Worm (Caenorhabditis elegans) whole organism, young adult: ENCODE results near the gene W06G6.17.

Experiments
- B0035.1 ChIP-seq: sonication (generic microtip); optimal IDR thresholded peaks from 2 replicates; lab custom pipeline; 2016; ENCODE audit warnings: missing genetic modification characterization, mild to moderate bottlenecking, missing compliant biosample characterization, missing genotype, missing genetic modification reagents
- B0336.3 ChIP-seq: fragments of 200-800 bp; sonication (Bioruptor generic); IDR thresholded peaks from 2 replicates; pipeline ENCODE4 v1.3.6; 2022; ENCODE audit warnings: missing genetic modification characterization, missing compliant biosample characterization
- C17E4.6 ChIP-seq: fragments of 200-800 bp; sonication (Bioruptor generic); IDR thresholded peaks from 2 replicates; pipeline ENCODE4 v1.3.6; 2022; ENCODE audit warnings: missing genetic modification reagents, missing genetic modification characterization, missing compliant biosample characterization
- F23B12.7 ChIP-seq: sonication (generic microtip); optimal IDR thresholded peaks from 2 replicates; lab custom pipeline; 2017; ENCODE audit warnings: missing genetic modification characterization, mild to moderate bottlenecking, missing compliant biosample characterization, antibody characterized with exemption, moderate library complexity; ENCODE audit not compliant: insufficient read depth
- F33H1.4 ChIP-seq: fragments of 200-800 bp; sonication (Bioruptor generic); IDR thresholded peaks from 2 replicates; pipeline ENCODE4 v1.3.6; 2022; ENCODE audit warnings: missing genetic modification reagents, missing genetic modification characterization, missing compliant biosample characterization
- F39B2.1 ChIP-seq: fragments of 200-800 bp; sonication (Bioruptor generic); IDR thresholded peaks from 2 replicates; pipeline ENCODE4 v1.3.6; 2022; ENCODE audit warnings: missing genetic modification reagents, missing genetic modification characterization, missing compliant biosample characterization
- F52B5.7 ChIP-seq: sonication (generic microtip); optimal IDR thresholded peaks from 2 replicates; lab custom pipeline; 2016; ENCODE audit warnings: mild to moderate bottlenecking, missing genetic modification characterization, missing compliant biosample characterization
- F55B11.4 ChIP-seq: sonication (generic microtip); optimal IDR thresholded peaks from 2 replicates; lab custom pipeline; 2016; ENCODE audit warnings: missing compliant biosample characterization, missing genetic modification characterization, borderline replicate concordance; ENCODE audit not compliant: insufficient read depth
- K12H6.12 ChIP-seq: fragments of 200-800 bp; sonication (Bioruptor generic); optimal IDR thresholded peaks from 2 replicates; lab custom pipeline; 2018; ENCODE audit warnings: mild to moderate bottlenecking, missing genetic modification characterization, missing compliant biosample characterization
- T07F8.4 ChIP-seq: sonication (generic microtip); optimal IDR thresholded peaks from 2 replicates; lab custom pipeline; 2016; ENCODE audit warnings: mild to moderate bottlenecking, missing genetic modification characterization, moderate library complexity, missing compliant biosample characterization
- T26A5.8 ChIP-seq: sonication (generic microtip); optimal IDR thresholded peaks from 2 replicates; lab custom pipeline; 2016; ENCODE audit warnings: missing genetic modification characterization, missing compliant biosample characterization
- Y53G8AR.9 ChIP-seq: fragments of 200-800 bp; sonication (Bioruptor generic); conservative IDR thresholded peaks from 2 replicates; pipeline ENCODE4 v1.3.6; 2022; ENCODE audit warnings: missing genetic modification reagents, missing genetic modification characterization, missing compliant biosample characterization
- akir-1 ChIP-seq: fragments of 200-800 bp; sonication (Bioruptor generic); optimal IDR thresholded peaks from 2 replicates; lab custom pipeline; 2018; ENCODE audit warnings: mild to moderate bottlenecking, missing genetic modification characterization, moderate library complexity, missing compliant biosample characterization
- aptf-3 ChIP-seq: fragments of 200-800 bp; sonication (Bioruptor generic); IDR thresholded peaks from 2 replicates; pipeline ENCODE4 v1.3.6; 2022; ENCODE audit warnings: missing genetic modification characterization, missing compliant biosample characterization
- atf-7 ChIP-seq: sonication (generic microtip); optimal IDR thresholded peaks from 2 replicates; lab custom pipeline; 2017; ENCODE audit warnings: mild to moderate bottlenecking, missing genetic modification characterization, missing compliant biosample characterization
- athp-1 ChIP-seq: sonication (generic microtip); optimal IDR thresholded peaks from 2 replicates; lab custom pipeline; 2017; ENCODE audit warnings: mild to moderate bottlenecking, missing genetic modification characterization, missing compliant biosample characterization
- ccch-3 ChIP-seq: fragments of 200-800 bp; sonication (Bioruptor generic); optimal IDR thresholded peaks from 2 replicates; lab custom pipeline; 2018; ENCODE audit warnings: mild to moderate bottlenecking, missing genetic modification characterization, missing compliant biosample characterization
- ceh-27 ChIP-seq: fragments of 200-800 bp; sonication (Bioruptor generic); optimal IDR thresholded peaks from 2 replicates; lab custom pipeline; 2018; ENCODE audit warnings: mild to moderate bottlenecking, missing genetic modification characterization, moderate library complexity, missing compliant biosample characterization
- ceh-58 ChIP-seq: fragments of 200-800 bp; sonication (Bioruptor generic); IDR thresholded peaks from 2 replicates; pipeline ENCODE4 v1.3.6; 2022; ENCODE audit warnings: missing genetic modification characterization, missing compliant biosample characterization
- ceh-79 ChIP-seq: sonication (generic microtip); optimal IDR thresholded peaks from 2 replicates; lab custom pipeline; 2017; ENCODE audit warnings: mild to moderate bottlenecking, missing genetic modification characterization, missing compliant biosample characterization
- ceh-91 ChIP-seq: fragments of 200-800 bp; sonication (Bioruptor generic); IDR thresholded peaks from 2 replicates; pipeline ENCODE4 v1.3.6; 2022; ENCODE audit warnings: missing genetic modification reagents, missing genetic modification characterization, missing compliant biosample characterization
- die-1 ChIP-seq: sonication (generic microtip); optimal IDR thresholded peaks from 2 replicates; lab custom pipeline; 2016; ENCODE audit warnings: missing genotype, mild to moderate bottlenecking, missing genetic modification characterization, missing compliant biosample characterization
- egl-44 ChIP-seq: fragments of 200-800 bp; sonication (Bioruptor generic); IDR thresholded peaks from 2 replicates; pipeline ENCODE4 v1.3.6; 2022; ENCODE audit warnings: missing genetic modification reagents, missing genetic modification characterization, missing compliant biosample characterization
- him-1 ChIP-seq: sonication (generic microtip); optimal IDR thresholded peaks from 2 replicates; lab custom pipeline; 2016; ENCODE audit warnings: missing genotype, missing genetic modification reagents, missing genetic modification characterization, missing compliant biosample characterization
- hmg-1.2 ChIP-seq: fragments of 200-800 bp; sonication (Bioruptor generic); IDR thresholded peaks from 2 replicates; pipeline ENCODE4 v1.3.6; 2022; ENCODE audit warnings: missing genetic modification reagents, missing genetic modification characterization, missing compliant biosample characterization
- hsf-1 ChIP-seq: fragments of 200-800 bp; sonication (Bioruptor generic); IDR thresholded peaks from 2 replicates; pipeline ENCODE4 v1.3.6; 2022; ENCODE audit warnings: missing genetic modification reagents, missing genetic modification characterization, missing compliant biosample characterization
- lin-35 ChIP-seq, 3 experiments: fragments of 150-350 bp in 2 of 3; sonication (generic microtip) in 1 of 3; optimal IDR thresholded peaks; 2 replicates each; lab custom pipeline; 2014 to 2018; ENCODE audit warnings: missing biosample characterization in 3 of 3, missing genetic modification characterization in 3 of 3, missing genetic modification reagents in 3 of 3
- lin-54 ChIP-seq: fragments of 200-800 bp; sonication (Bioruptor generic); optimal IDR thresholded peaks from 2 replicates; lab custom pipeline; 2018; ENCODE audit warnings: mild to moderate bottlenecking, missing genetic modification characterization, missing compliant biosample characterization
- madf-3 ChIP-seq: fragments of 200-800 bp; sonication (Bioruptor generic); IDR thresholded peaks from 2 replicates; pipeline ENCODE4 v1.3.6; 2022; ENCODE audit warnings: missing genetic modification reagents, missing genetic modification characterization, missing compliant biosample characterization
- mxl-1 ChIP-seq: sonication (generic microtip); optimal IDR thresholded peaks from 2 replicates; lab custom pipeline; 2016; ENCODE audit warnings: missing genetic modification characterization, missing compliant biosample characterization
- nfya-2 ChIP-seq: fragments of 200-800 bp; sonication (Bioruptor generic); IDR thresholded peaks from 2 replicates; pipeline ENCODE4 v1.3.6; 2022; ENCODE audit warnings: missing genetic modification reagents, missing genetic modification characterization, missing compliant biosample characterization
- nhr-80 ChIP-seq: sonication (generic microtip); optimal IDR thresholded peaks from 2 replicates; lab custom pipeline; 2016; ENCODE audit warnings: missing genetic modification characterization, missing compliant biosample characterization
- rcor-1 ChIP-seq: fragments of 200-800 bp; sonication (Bioruptor generic); IDR thresholded peaks from 2 replicates; pipeline ENCODE4 v1.3.6; 2022; ENCODE audit warnings: missing genetic modification reagents, missing genetic modification characterization, missing compliant biosample characterization
- rec-8 ChIP-seq, 2 experiments: sonication (generic microtip); optimal IDR thresholded peaks; 2 replicates each; lab custom pipeline; 2016; ENCODE audit warnings: mild to moderate bottlenecking in 2 of 2, missing genetic modification characterization in 2 of 2, missing genetic modification reagents in 2 of 2, missing genotype in 2 of 2, missing biosample characterization in 1 of 2, missing compliant biosample characterization in 1 of 2, moderate library complexity in 1 of 2
- rpc-1 ChIP-seq, 2 experiments: fragments of 150-350 bp in 1 of 2; sonication (generic microtip) in 1 of 2; optimal IDR thresholded peaks; 2 replicates each; lab custom pipeline; 2014 to 2018; ENCODE audit warnings: missing biosample characterization in 1 of 2, missing genetic modification characterization in 1 of 2, missing genetic modification reagents in 1 of 2, missing genotype in 1 of 2
- sdz-38 ChIP-seq: sonication (generic microtip); optimal IDR thresholded peaks from 2 replicates; lab custom pipeline; 2016; ENCODE audit warnings: missing genotype, missing genetic modification characterization, missing compliant biosample characterization
- snpc-1.3 ChIP-seq: sonication (generic microtip); optimal IDR thresholded peaks from 2 replicates; lab custom pipeline; 2017; ENCODE audit warnings: missing genetic modification characterization, mild to moderate bottlenecking, missing compliant biosample characterization, antibody characterized with exemption, moderate library complexity, missing genotype, missing genetic modification reagents; ENCODE audit not compliant: insufficient read depth
- snpc-4 ChIP-seq, 5 experiments: fragments of 150-350 bp in 1 of 5; sonication (generic microtip) in 4 of 5; optimal IDR thresholded peaks; 2 replicates each; lab custom pipeline; 2014 to 2018; ENCODE audit warnings: missing genetic modification characterization in 5 of 5, missing biosample characterization in 3 of 5, antibody characterized with exemption in 2 of 5, mild to moderate bottlenecking in 2 of 5, missing compliant biosample characterization in 2 of 5, missing genotype in 2 of 5, moderate library complexity in 2 of 5, missing genetic modification reagents in 1 of 5
- ztf-18 ChIP-seq: sonication (generic microtip); optimal IDR thresholded peaks from 2 replicates; lab custom pipeline; 2016; ENCODE audit warnings: missing genotype, mild to moderate bottlenecking, missing genetic modification characterization, missing compliant biosample characterization
- ztf-25 ChIP-seq: fragments of 200-800 bp; sonication (Bioruptor generic); IDR thresholded peaks from 2 replicates; pipeline ENCODE4 v1.3.6; 2022; ENCODE audit warnings: missing genetic modification reagents, missing genetic modification characterization, missing compliant biosample characterization
- ztf-28 ChIP-seq: fragments of 200-800 bp; sonication (Bioruptor generic); IDR thresholded peaks from 2 replicates; pipeline ENCODE4 v1.3.6; 2022; ENCODE audit warnings: missing genetic modification reagents, missing genetic modification characterization, missing compliant biosample characterization

The W06G6.17 gene

ce11 chrV:16683359-16683758 lies 38.3 kb upstream of the W06G6.17 start:
- no peak for TF ChIP-seq ztf-18 (tag; lab: Kevin White, UChicago)
- TF ChIP-seq T26A5.8 (tag; lab: Kevin White, UChicago): no peak
- no peak for TF ChIP-seq C17E4.6 (GFP tag; lab: Robert Waterston, UW)
- TF ChIP-seq ztf-25 (GFP tag; lab: Robert Waterston, UW): no peak
- TF ChIP-seq B0035.1: no peak
- no peak for TF ChIP-seq F23B12.7
- TF ChIP-seq akir-1: no peak
- no peak for TF ChIP-seq snpc-4 (GFP tag; optimal IDR thresholded peaks at IDR 0.05; lab: Kevin White, UChicago)
- TF ChIP-seq snpc-4 (tag; optimal IDR thresholded peaks at IDR 0.05; lab: Kevin White, UChicago): no peak
- TF ChIP-seq lin-35 (GFP tag; optimal IDR thresholded peaks at IDR 0.05; lab: Kevin White, UChicago): no peak
- TF ChIP-seq madf-3: no peak
- no peak for TF ChIP-seq snpc-1.3 (tag; lab: Kevin White, UChicago)
- no peak for TF ChIP-seq ceh-58 (GFP tag; lab: Robert Waterston, UW)
- no peak for TF ChIP-seq ccch-3 (GFP tag; lab: Kevin White, UChicago)
- no peak for TF ChIP-seq F33H1.4 (GFP tag; lab: Robert Waterston, UW)
- TF ChIP-seq him-1 (tag; lab: Kevin White, UChicago): no peak
- no peak for TF ChIP-seq rcor-1 (GFP tag; lab: Robert Waterston, UW)
- TF ChIP-seq K12H6.12 (tag; lab: Kevin White, UChicago): no peak
- TF ChIP-seq aptf-3 (GFP tag; lab: Robert Waterston, UW): no peak
- TF ChIP-seq Y53G8AR.9: no peak

DNA sequence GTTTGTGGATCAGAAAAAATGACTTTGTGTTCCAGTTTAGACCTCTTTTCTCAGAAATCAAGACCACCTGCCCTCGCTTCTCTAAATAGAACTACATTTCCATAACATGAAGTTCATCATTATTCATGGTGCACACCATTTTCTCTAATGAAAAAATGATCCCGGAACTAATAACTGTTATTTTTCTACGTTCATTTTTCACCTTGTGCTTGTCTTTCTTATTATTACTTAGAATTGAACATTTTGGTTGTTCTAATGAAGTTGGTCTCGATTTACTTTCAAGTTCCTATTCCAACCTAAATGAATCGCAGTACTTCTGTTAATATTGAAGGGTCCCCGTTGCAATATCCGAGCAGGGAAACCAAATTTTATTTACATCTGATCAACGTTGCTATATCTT lies 37.8 kb upstream of the W06G6.17 start, which contains the start of gene srw-36:
TSS of gene srw-36 (plus strand) at position 301 of the 400 bp plus-strand sequence.
- TF ChIP-seq T07F8.4: no peak
- no peak for TF ChIP-seq lin-54 (GFP tag; lab: Kevin White, UChicago)

ce11 chrV:16679981-16680380 lies 34.9 kb upstream of the W06G6.17 start, which contains the start of gene srw-44:
Gene srw-44 (plus strand): TSS chrV:16680281.
- TF ChIP-seq ceh-58 (GFP tag; lab: Robert Waterston, UW): no peak

- no peak for TF ChIP-seq madf-3
- TF ChIP-seq F52B5.7: no peak
- no peak for TF ChIP-seq egl-44 (GFP tag; lab: Robert Waterston, UW)
- no peak for TF ChIP-seq B0336.3 (GFP tag; lab: Robert Waterston, UW)
- no peak for TF ChIP-seq ceh-27 (GFP tag; lab: Kevin White, UChicago)
- no peak for TF ChIP-seq lin-35 (GFP tag; optimal IDR thresholded peaks at IDR 0.05; lab: Kevin White, UChicago)
- no peak for TF ChIP-seq atf-7 (tag; lab: Kevin White, UChicago)
- no peak for TF ChIP-seq nfya-2 (GFP tag; lab: Robert Waterston, UW)
- no peak for TF ChIP-seq ztf-28 (GFP tag; lab: Robert Waterston, UW)
- TF ChIP-seq die-1 (tag; lab: Kevin White, UChicago): no peak
- TF ChIP-seq, all 124 proteins: peak for 0
These were observed 34.2 kb upstream of the W06G6.17 start, which contains the start of gene srz-103 for ce11 chrV:16679237-16679636. Gene srz-103 (minus strand): TSS chrV:16679337.

- TF ChIP-seq snpc-4 (GFP tag; optimal IDR thresholded peaks at IDR 0.05; lab: Kevin White, UChicago) (no peak), snpc-4 (tag; optimal IDR thresholded peaks at IDR 0.05; lab: Kevin White, UChicago) (no peak), rpc-1 (optimal IDR thresholded peaks at IDR 0.05; lab: Kevin White, UChicago) (no peak), rpc-1 (tag; optimal IDR thresholded peaks at IDR 0.05; lab: Kevin White, UChicago) (no peak), ceh-91 (GFP tag; lab: Robert Waterston, UW) (no peak), hmg-1.2 (GFP tag; lab: Robert Waterston, UW) (no peak), hsf-1 (GFP tag; lab: Robert Waterston, UW) (no peak), rec-8 (tag; optimal IDR thresholded peaks at IDR 0.05; lab: Kevin White, UChicago) (no peak), aptf-3 (GFP tag; lab: Robert Waterston, UW) (no peak), F55B11.4 (tag; lab: Kevin White, UChicago) (no peak), athp-1 (tag; lab: Kevin White, UChicago) (no peak), nhr-80 (tag; lab: Kevin White, UChicago) (no peak), mxl-1 (tag; lab: Kevin White, UChicago) (no peak), F39B2.1 (GFP tag; lab: Robert Waterston, UW) (no peak), sdz-38 (tag; lab: Kevin White, UChicago) (no peak), ceh-79 (no peak), C17E4.6 (GFP tag; lab: Robert Waterston, UW) (no peak), T26A5.8 (tag; lab: Kevin White, UChicago) (no peak)
These were observed 30.5 kb upstream of the W06G6.17 start, which contains the start of gene srz-1 for ce11 chrV:16675553-16675952. Gene srz-1 (plus strand): TSS chrV:16675853.
